Fruit fly (Drosophila melanogaster): Measurements from ENCODE around the gene CG5347.

The CG5347 gene

dm6 chrX:14751162-14751561 lies 25.4 kb upstream of the CG5347 start:
- peak; percentile 49 for TF ChIP-seq sens (GFP tag)
- no peak for TF ChIP-seq CG11560 (tag; IDR thresholded peaks at IDR 0.05)
- TF ChIP-seq Mad (GFP tag; optimal IDR thresholded peaks at IDR 0.05) = no peak
- no peak for TF ChIP-seq esg (GFP tag; conservative IDR thresholded peaks at IDR 0.05)

DNA sequence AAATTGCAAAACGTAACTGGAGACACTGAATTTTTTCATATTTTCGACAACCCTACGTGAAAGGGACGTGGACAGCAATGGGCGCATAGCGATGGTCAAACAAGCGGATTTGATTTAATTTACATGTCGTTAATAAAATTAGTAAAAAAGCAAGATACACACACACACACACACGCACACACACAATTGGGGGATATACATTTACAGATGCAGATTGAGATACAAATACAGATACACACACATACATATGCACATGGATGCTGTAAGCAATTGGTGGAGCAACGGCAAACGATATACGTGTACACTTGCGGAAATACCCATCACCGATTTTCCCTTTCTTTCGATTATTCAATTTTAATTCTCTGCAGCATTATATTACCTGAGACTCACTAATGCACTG lies 11.6 kb upstream of the CG5347 start:
- no peak for TF ChIP-seq sr (GFP tag; IDR thresholded peaks at IDR 0.05)
- peak; percentile 53 for TF ChIP-seq cg (GFP tag; optimal IDR thresholded peaks at IDR 0.05)
- TF ChIP-seq CG18764 (GFP tag; optimal IDR thresholded peaks at IDR 0.05) = no peak
- no peak for TF ChIP-seq MESR4 (GFP tag; optimal IDR thresholded peaks at IDR 0.05)
- no peak for TF ChIP-seq unc-4 (GFP tag; IDR thresholded peaks at IDR 0.05; ENCODE audit: partially characterized antibody)
- TF ChIP-seq CG8478 (optimal IDR thresholded peaks at IDR 0.05) = no peak
- TF ChIP-seq Med (GFP tag) = peak; percentile 29
- TF ChIP-seq vvl (GFP tag; IDR thresholded peaks at IDR 0.05) = peak; percentile 47; the same call in 1 of the 2 replicates
- no peak for TF ChIP-seq CG2875 (GFP tag; optimal IDR thresholded peaks at IDR 0.05)
- no peak for TF ChIP-seq kni (GFP tag; optimal IDR thresholded peaks at IDR 0.05)
- 0 out of 2 replicates have a peak, but pooled peaks have one; percentile 18 for TF ChIP-seq Awh (GFP tag; IDR thresholded peaks at IDR 0.05)
- TF ChIP-seq Tbp (GFP tag; optimal IDR thresholded peaks at IDR 0.05) = no peak
- TF ChIP-seq tll (GFP tag; optimal IDR thresholded peaks at IDR 0.05) = no peak

- TF ChIP-seq Taf1 (GFP tag; IDR thresholded peaks at IDR 0.05) = no peak
- 0 out of 3 replicates have a peak, but pooled peaks have one; percentile 13 for TF ChIP-seq so (GFP tag; IDR thresholded peaks at IDR 0.05)
- TF ChIP-seq Dfd (GFP tag; optimal IDR thresholded peaks at IDR 0.05) = no peak
- TF ChIP-seq CG13287 (GFP tag; IDR thresholded peaks at IDR 0.05; ENCODE audit: partially characterized antibody) = no peak
- TF ChIP-seq CG32532 (GFP tag; IDR thresholded peaks at IDR 0.05) = no peak
- no peak for TF ChIP-seq CG18764 (GFP tag; optimal IDR thresholded peaks at IDR 0.05)
- TF ChIP-seq ac (GFP tag; optimal IDR thresholded peaks at IDR 0.05) = no peak
- TF ChIP-seq hbn (GFP tag; IDR thresholded peaks at IDR 0.05; ENCODE audit: partially characterized antibody) = no peak
- peak; percentile 74 for TF ChIP-seq CG7839 (tag; optimal IDR thresholded peaks at IDR 0.05)
- no peak for TF ChIP-seq CG8089 (GFP tag; optimal IDR thresholded peaks at IDR 0.05)
- TF ChIP-seq twi (tag; optimal IDR thresholded peaks at IDR 0.05) = peak; percentile 23
- TF ChIP-seq prd (optimal IDR thresholded peaks at IDR 0.05) = no peak
- TF ChIP-seq prd (GFP tag; IDR thresholded peaks at IDR 0.05) = 0 out of 3 replicates have a peak, but pooled peaks have one; percentile 29
- TF ChIP-seq tin (GFP tag; optimal IDR thresholded peaks at IDR 0.05) = peak; percentile 35
- TF ChIP-seq ase (GFP tag; IDR thresholded peaks at IDR 0.05) = no peak
- TF ChIP-seq sens (GFP tag) = peak; percentile 87
- TF ChIP-seq nmo (GFP tag; optimal IDR thresholded peaks at IDR 0.05) = peak; percentile 72
- TF ChIP-seq Ets65A (GFP tag) = peak; percentile 72
- TF ChIP-seq chinmo (GFP tag; IDR thresholded peaks at IDR 0.05; ENCODE audit: partially characterized antibody) = no peak
- TF ChIP-seq CG3726 (GFP tag; IDR thresholded peaks at IDR 0.05) = no peak
- TF ChIP-seq Six4 (GFP tag; optimal IDR thresholded peaks at IDR 0.05) = peak; percentile 53
- TF ChIP-seq ato (GFP tag; IDR thresholded peaks at IDR 0.05; ENCODE audit: partially characterized antibody) = no peak
- peak; percentile 42; the same call in 1 of the 2 replicates for TF ChIP-seq ttk (GFP tag; IDR thresholded peaks at IDR 0.05)
- TF ChIP-seq NFAT (GFP tag; IDR thresholded peaks at IDR 0.05) = 0 out of 2 replicates have a peak, but pooled peaks have one; percentile 34
- TF ChIP-seq D19B (GFP tag; optimal IDR thresholded peaks at IDR 0.05) = no peak
- TF ChIP-seq sima (GFP tag; optimal IDR thresholded peaks at IDR 0.05) = no peak
- TF ChIP-seq esg (GFP tag; conservative IDR thresholded peaks at IDR 0.05) = 0 out of 2 replicates have a peak, but pooled peaks have one; percentile 18
- peak; percentile 43 for TF ChIP-seq CG13296 (GFP tag; optimal IDR thresholded peaks at IDR 0.05)
- TF ChIP-seq Hr3 (GFP tag; optimal IDR thresholded peaks at IDR 0.05) = peak; percentile 50
- peak; percentile 63 for TF ChIP-seq CG18599 (GFP tag; optimal IDR thresholded peaks at IDR 0.05)
- peak; percentile 62 for TF ChIP-seq CG4820 (GFP tag; optimal IDR thresholded peaks at IDR 0.05)
- TF ChIP-seq CG5245 (GFP tag; optimal IDR thresholded peaks at IDR 0.05) = peak; percentile 39
- no peak for TF ChIP-seq ken (GFP tag; IDR thresholded peaks at IDR 0.05)
- TF ChIP-seq CG8290 (GFP tag; optimal IDR thresholded peaks at IDR 0.05) = no peak
- peak in 1 of 2 experiments; percentile 25 for TF ChIP-seq CG8290 (tag; optimal IDR thresholded peaks at IDR 0.05)
Observed at dm6 chrX:14765737-14766253, 10.8 kb upstream of the CG5347 start, which contains the start of gene CG15890. TSS of gene CG15890 (minus strand) at chrX:14765787.
